Worm (Caenorhabditis elegans): ENCODE results near the gene F07C3.16.

ce11 chrV:9218655-9219389, 38.5 kb downstream of the F07C3.16 start:
- no peak for TF ChIP-seq nhr-76 (tag; optimal IDR thresholded peaks at IDR 0.05)
- TF ChIP-seq pha-4 (tag; optimal IDR thresholded peaks at IDR 0.05) = no peak
- no peak for TF ChIP-seq blmp-1 (tag; optimal IDR thresholded peaks at IDR 0.05)
- no peak for TF ChIP-seq cnd-1 (tag; optimal IDR thresholded peaks at IDR 0.05)
- no peak for TF ChIP-seq nhr-237 (tag; optimal IDR thresholded peaks at IDR 0.05)
- no peak for TF ChIP-seq nhr-28 (tag; optimal IDR thresholded peaks at IDR 0.05)
- peak; percentile 91 for TF ChIP-seq unc-62 (GFP tag; optimal IDR thresholded peaks at IDR 0.05)
- no peak for TF ChIP-seq unc-39 (tag; optimal IDR thresholded peaks at IDR 0.05)
- TF ChIP-seq ham-2 (GFP tag; optimal IDR thresholded peaks at IDR 0.05) = no peak
- TF ChIP-seq ztf-11 (tag; optimal IDR thresholded peaks at IDR 0.05) = no peak
- no peak for TF ChIP-seq sem-2 (GFP tag; optimal IDR thresholded peaks at IDR 0.05)
- TF ChIP-seq ceh-83 (GFP tag; optimal IDR thresholded peaks at IDR 0.05) = no peak

Data from whole organism, mixed stage, embryonic.